Worm (Caenorhabditis elegans) whole organism, L4 larva: ENCODE measurements around the gene srt-6.

ENCODE experiments used
- F44E2.7 ChIP-seq: fragments of 200-800 bp; sonication (Bioruptor generic); IDR thresholded peaks from 2 replicates; pipeline ENCODE4 v2.1.2; 2022; ENCODE audit warnings: missing genetic modification characterization, missing compliant biosample characterization
- T26A8.4 ChIP-seq: fragments of 200-800 bp; sonication (Bioruptor generic); IDR thresholded peaks from 2 replicates; pipeline ENCODE4 v1.3.6; 2022; ENCODE audit warnings: missing genetic modification characterization, missing compliant biosample characterization
- Y48G9A.11 ChIP-seq: fragments of 200-800 bp; sonication (Bioruptor generic); IDR thresholded peaks from 2 replicates; pipeline ENCODE4 v1.3.6; 2022; ENCODE audit warnings: missing genetic modification reagents, missing genetic modification characterization, missing compliant biosample characterization
- Y5F2A.4 ChIP-seq: fragments of 200-800 bp; sonication (Bioruptor generic); optimal IDR thresholded peaks from 2 replicates; lab custom pipeline; 2018; ENCODE audit warnings: mild to moderate bottlenecking, missing genetic modification characterization, missing compliant biosample characterization
- ZK337.2 ChIP-seq: fragments of 200-800 bp; sonication (Bioruptor generic); IDR thresholded peaks from 2 replicates; pipeline ENCODE4 v1.3.6; 2022; ENCODE audit warnings: missing genetic modification reagents, missing genetic modification characterization, missing compliant biosample characterization
- aha-1 ChIP-seq: fragments of 150-350 bp; peaks from one replicate; lab custom pipeline; 2014; ENCODE audit warnings: missing biosample characterization, missing genetic modification characterization
- aly-2 ChIP-seq: sonication (generic microtip); optimal IDR thresholded peaks from 2 replicates; lab custom pipeline; 2018; ENCODE audit warnings: missing biosample characterization, missing genetic modification characterization
- arid-1 ChIP-seq: fragments of 200-800 bp; sonication (Bioruptor generic); conservative IDR thresholded peaks from 2 replicates; pipeline ENCODE4 v1.3.6; 2022; ENCODE audit warnings: missing genetic modification reagents, missing genetic modification characterization, missing compliant biosample characterization
- attf-4 ChIP-seq: sonication (generic microtip); optimal IDR thresholded peaks from 3 replicates; lab custom pipeline; 2017; ENCODE audit warnings: missing biosample characterization, missing genetic modification characterization
- ceh-44 ChIP-seq: fragments of 200-800 bp; sonication (Bioruptor generic); IDR thresholded peaks from 2 replicates; pipeline ENCODE4 v1.3.6; 2022; ENCODE audit warnings: missing genetic modification reagents, missing genetic modification characterization, missing compliant biosample characterization
- ceh-62 ChIP-seq: sonication (generic microtip); optimal IDR thresholded peaks from 2 replicates; lab custom pipeline; 2017; ENCODE audit warnings: missing biosample characterization, missing genetic modification characterization
- ctbp-1 ChIP-seq: fragments of 200-800 bp; sonication (Bioruptor generic); IDR thresholded peaks from 2 replicates; pipeline ENCODE4 v1.3.6; 2022; ENCODE audit warnings: missing genetic modification reagents, missing genetic modification characterization, missing compliant biosample characterization
- dmd-6 ChIP-seq: fragments of 200-800 bp; sonication (Bioruptor generic); IDR thresholded peaks from 2 replicates; pipeline ENCODE4 v1.3.6; 2022; ENCODE audit warnings: missing genetic modification reagents, missing genetic modification characterization, missing compliant biosample characterization
- duxl-1 ChIP-seq: sonication (generic microtip); optimal IDR thresholded peaks from 2 replicates; lab custom pipeline; 2016; ENCODE audit warnings: mild to moderate bottlenecking, missing genetic modification characterization, moderate library complexity, missing compliant biosample characterization; ENCODE audit not compliant: poor library complexity
- dve-1 ChIP-seq: sonication (generic microtip); optimal IDR thresholded peaks from 2 replicates; lab custom pipeline; 2017; ENCODE audit warnings: antibody characterized with exemption, mild to moderate bottlenecking, missing genetic modification characterization, missing compliant biosample characterization; ENCODE audit not compliant: insufficient read depth
- egl-43 ChIP-seq: fragments of 200-800 bp; sonication (Bioruptor generic); IDR thresholded peaks from 2 replicates; pipeline ENCODE4 v1.3.6; 2022; ENCODE audit warnings: missing genetic modification reagents, missing genetic modification characterization, missing compliant biosample characterization
- lim-7 ChIP-seq: fragments of 200-800 bp; sonication (Bioruptor generic); IDR thresholded peaks from 2 replicates; pipeline ENCODE4 v1.3.6; 2022; ENCODE audit warnings: missing genetic modification characterization, missing compliant biosample characterization
- lin-1 ChIP-seq: fragments of 200-800 bp; sonication (Bioruptor generic); IDR thresholded peaks from 2 replicates; pipeline ENCODE4 v1.3.6; 2022; ENCODE audit warnings: missing genetic modification reagents, missing genetic modification characterization, missing compliant biosample characterization
- lin-15B ChIP-seq: fragments of 150-350 bp; sonication (generic microtip); optimal IDR thresholded peaks from 3 replicates; lab custom pipeline; 2014; ENCODE audit warnings: missing biosample characterization, missing genetic modification characterization
- lir-3 ChIP-seq: sonication (generic microtip); optimal IDR thresholded peaks from 2 replicates; lab custom pipeline; 2016; ENCODE audit warnings: mild to moderate bottlenecking, missing genetic modification characterization, missing compliant biosample characterization
- lsy-2 ChIP-seq, 2 experiments: fragments of 150-350 bp in 1 of 2; sonication (generic microtip) in 1 of 2; optimal IDR thresholded peaks; 2 replicates each; lab custom pipeline; 2014 to 2017; ENCODE audit warnings: missing biosample characterization in 2 of 2, missing genetic modification characterization in 2 of 2
- mxl-2 ChIP-seq: fragments of 200-800 bp; sonication (Bioruptor generic); conservative IDR thresholded peaks from 2 replicates; pipeline ENCODE4 v1.3.6; 2022; ENCODE audit warnings: missing genetic modification reagents, missing genetic modification characterization, missing compliant biosample characterization
- nhr-11 ChIP-seq: fragments of 150-350 bp; optimal IDR thresholded peaks from 2 replicates; lab custom pipeline; 2014; ENCODE audit warnings: missing biosample characterization, missing genetic modification characterization
- nhr-41 ChIP-seq: fragments of 200-800 bp; sonication (Bioruptor generic); IDR thresholded peaks from 2 replicates; pipeline ENCODE4 v1.3.6; 2022; ENCODE audit warnings: missing genetic modification reagents, missing genetic modification characterization, missing compliant biosample characterization
- pqm-1 ChIP-seq: sonication (generic microtip); optimal IDR thresholded peaks from 2 replicates; lab custom pipeline; 2017; ENCODE audit warnings: missing biosample characterization, missing genetic modification characterization
- saeg-2 ChIP-seq: fragments of 200-800 bp; sonication (Bioruptor generic); IDR thresholded peaks from 2 replicates; pipeline ENCODE4 v1.3.6; 2022; ENCODE audit warnings: missing genetic modification reagents, missing genetic modification characterization, missing compliant biosample characterization
- snpc-4 ChIP-seq: fragments of 150-350 bp; optimal IDR thresholded peaks from 2 replicates; lab custom pipeline; 2014; ENCODE audit warnings: missing biosample characterization, missing genetic modification characterization
- spr-3 ChIP-seq: fragments of 200-800 bp; sonication (Bioruptor generic); optimal IDR thresholded peaks from 2 replicates; lab custom pipeline; 2018; ENCODE audit warnings: mild to moderate bottlenecking, missing genetic modification characterization, missing compliant biosample characterization
- tag-97 ChIP-seq: fragments of 200-800 bp; sonication (Bioruptor generic); IDR thresholded peaks from 2 replicates; pipeline ENCODE4 v1.3.6; 2022; ENCODE audit warnings: missing genetic modification characterization, missing compliant biosample characterization
- unc-130 ChIP-seq: sonication (generic microtip); optimal IDR thresholded peaks from 2 replicates; lab custom pipeline; 2016; ENCODE audit warnings: missing genetic modification reagents, missing genetic modification characterization, missing compliant biosample characterization
- unc-39 ChIP-seq: sonication (generic microtip); optimal IDR thresholded peaks from 2 replicates; lab custom pipeline; 2017; ENCODE audit warnings: missing biosample characterization, missing genetic modification characterization
- vab-7 ChIP-seq: fragments of 200-800 bp; sonication (Bioruptor generic); IDR thresholded peaks from 2 replicates; pipeline ENCODE4 v1.3.6; 2022; ENCODE audit warnings: missing genetic modification reagents, missing genetic modification characterization, missing compliant biosample characterization
- zip-2 ChIP-seq: fragments of 150-350 bp; optimal IDR thresholded peaks from 2 replicates; lab custom pipeline; 2014; ENCODE audit warnings: missing biosample characterization, missing genetic modification characterization
- ztf-11 ChIP-seq: fragments of 150-350 bp; optimal IDR thresholded peaks from 2 replicates; lab custom pipeline; 2014; ENCODE audit warnings: missing biosample characterization, missing genetic modification characterization

srt-6 gene

DNA sequence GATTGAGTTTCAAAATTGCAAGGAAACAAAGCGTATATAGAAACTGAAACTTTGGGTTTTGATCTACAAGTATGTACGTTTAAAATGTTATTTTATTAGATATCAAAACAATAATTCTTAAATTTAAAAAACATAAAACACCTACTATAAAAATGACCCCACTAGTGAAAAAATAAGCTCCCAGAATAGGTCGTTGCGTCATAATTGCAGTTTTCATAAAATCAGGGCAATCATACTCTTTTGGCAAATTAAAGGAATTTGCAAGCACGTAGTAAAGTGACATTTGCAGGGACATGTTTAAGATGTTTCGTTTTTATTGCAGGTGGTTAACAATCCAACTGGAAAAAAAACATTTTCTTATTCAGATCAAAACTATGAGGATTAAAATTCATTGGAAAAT is at the start of gene srt-6:
srt-6 (minus strand) TSS at position 295 of the 400 bp plus-strand sequence.
- no peak for TF ChIP-seq lsy-2 (tag; optimal IDR thresholded peaks at IDR 0.05; lab: Kevin White, UChicago)
- TF ChIP-seq lim-7 (GFP tag; lab: Robert Waterston, UW): no peak
- no peak for TF ChIP-seq dmd-6 (GFP tag; lab: Robert Waterston, UW)
- TF ChIP-seq lir-3 (tag; lab: Kevin White, UChicago): no peak
- TF ChIP-seq ztf-11 (tag; lab: Kevin White, UChicago): no peak
- TF ChIP-seq tag-97 (GFP tag; lab: Robert Waterston, UW): no peak
- no peak for TF ChIP-seq unc-39 (tag; lab: Kevin White, UChicago)
- TF ChIP-seq lin-1 (GFP tag; lab: Robert Waterston, UW): no peak
- no peak for TF ChIP-seq egl-43
- TF ChIP-seq aly-2 (tag; lab: Kevin White, UChicago): no peak
- no peak for TF ChIP-seq nhr-11 (tag; lab: Kevin White, UChicago)
- TF ChIP-seq dve-1 (tag; lab: Kevin White, UChicago): no peak
- no peak for TF ChIP-seq ctbp-1 (GFP tag; lab: Robert Waterston, UW)
- TF ChIP-seq zip-2 (tag; lab: Kevin White, UChicago): no peak
- no peak for TF ChIP-seq F44E2.7 (GFP tag; lab: Robert Waterston, UW)
- TF ChIP-seq, all 104 proteins: peak for 0

DNA sequence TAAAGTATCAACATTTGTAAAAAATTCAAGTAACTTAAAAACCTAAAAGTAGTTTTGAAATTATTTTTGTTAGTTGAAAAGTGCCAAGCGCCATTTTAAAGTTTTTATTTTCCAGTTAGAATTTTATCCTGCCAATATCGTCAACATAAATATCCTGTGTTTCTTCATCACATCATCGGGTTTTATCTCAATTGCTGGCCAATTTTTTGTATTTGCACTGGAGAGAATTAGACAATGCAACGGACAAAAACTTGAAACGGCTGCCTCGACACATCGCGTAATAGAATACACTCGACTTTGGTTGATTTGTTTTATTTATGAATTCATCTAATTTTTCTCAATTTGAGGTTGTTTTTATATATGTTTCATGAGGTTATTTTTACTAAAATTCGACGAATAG is 46.4 kb upstream of the srt-6 start, which contains the start of gene F25E5.2:
F25E5.2 (plus strand) TSS at position 301 of the 400 bp plus-strand sequence.
- TF ChIP-seq lin-15B (tag; lab: Kevin White, UChicago) (no peak), snpc-4 (tag; lab: Kevin White, UChicago) (no peak), nhr-41 (GFP tag; lab: Robert Waterston, UW) (no peak), mxl-2 (GFP tag; lab: Robert Waterston, UW) (no peak), ctbp-1 (GFP tag; lab: Robert Waterston, UW) (no peak), arid-1 (GFP tag; lab: Robert Waterston, UW) (no peak)

DNA sequence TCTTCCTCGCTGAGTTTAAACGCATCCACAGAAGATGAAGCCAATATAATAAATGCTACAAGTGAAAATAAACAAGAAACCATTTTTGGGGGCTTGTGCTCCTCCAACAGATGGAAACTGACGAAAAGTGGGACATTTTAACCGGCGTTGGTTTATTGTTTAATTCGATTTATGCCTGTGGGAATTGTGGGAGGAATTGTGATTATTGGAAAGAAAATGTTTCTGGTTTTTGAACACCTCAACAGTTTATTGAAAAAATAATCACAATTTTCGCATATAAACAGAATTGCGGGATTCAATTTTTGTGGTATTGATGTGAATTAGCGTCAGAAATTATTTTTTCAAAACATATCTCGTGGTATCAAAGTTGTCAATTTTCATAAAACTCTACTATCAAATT is 45.6 kb upstream of the srt-6 start, which contains the start of gene try-8:
try-8 (minus strand) TSS at position 101 of the 400 bp plus-strand sequence.
- TF ChIP-seq spr-3 (GFP tag; lab: Kevin White, UChicago): no peak
- no peak for TF ChIP-seq ceh-44
- TF ChIP-seq attf-4 (tag; lab: Kevin White, UChicago): no peak
- no peak for TF ChIP-seq dmd-6 (GFP tag; lab: Robert Waterston, UW)
- TF ChIP-seq vab-7 (GFP tag; lab: Robert Waterston, UW): no peak
- TF ChIP-seq saeg-2: no peak
- TF ChIP-seq F44E2.7 (GFP tag; lab: Robert Waterston, UW): no peak
- no peak for TF ChIP-seq aha-1 (tag; lab: Kevin White, UChicago)
- no peak for TF ChIP-seq ceh-62 (tag; lab: Kevin White, UChicago)
- no peak for TF ChIP-seq T26A8.4
- no peak for TF ChIP-seq Y5F2A.4 (GFP tag; lab: Kevin White, UChicago)
- TF ChIP-seq ZK337.2 (GFP tag; lab: Robert Waterston, UW): no peak
- no peak for TF ChIP-seq pqm-1 (tag; lab: Kevin White, UChicago)

DNA sequence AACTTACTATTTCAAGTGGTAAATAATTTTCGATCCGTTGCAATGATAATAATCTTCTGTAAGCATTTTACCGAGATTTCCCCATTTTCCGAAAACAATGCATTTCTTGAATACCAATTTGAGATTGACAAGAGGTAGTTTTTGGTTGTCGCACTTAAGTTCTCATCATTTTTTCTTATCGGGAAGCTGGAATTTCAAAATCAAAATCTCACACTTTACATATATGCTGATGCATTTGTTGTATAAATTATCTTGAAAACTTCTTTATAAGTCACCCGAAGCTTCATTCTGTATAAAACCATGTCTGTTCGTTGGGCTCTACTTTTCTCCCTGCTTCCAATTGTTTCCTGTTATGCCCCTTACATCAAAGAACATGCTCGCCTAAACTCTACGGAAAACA is 42.8 kb upstream of the srt-6 start, which contains the start of gene try-11:
try-11 (plus strand) TSS at position 301 of the 400 bp plus-strand sequence.
- no peak for TF ChIP-seq duxl-1 (tag; lab: Kevin White, UChicago)
- no peak for TF ChIP-seq dve-1 (tag; lab: Kevin White, UChicago)
- no peak for TF ChIP-seq nhr-41 (GFP tag; lab: Robert Waterston, UW)
- no peak for TF ChIP-seq unc-130 (GFP tag; lab: Kevin White, UChicago)
- no peak for TF ChIP-seq Y48G9A.11 (GFP tag; lab: Robert Waterston, UW)
- TF ChIP-seq, all 104 proteins: peak for 0
